Worm (Caenorhabditis elegans) whole organism, L1 larva: ENCODE results near the gene tbx-8.

Experiments used
- Y116A8C.19 ChIP-seq: sonication (generic microtip); optimal IDR thresholded peaks from 2 replicates; lab custom pipeline; 2016; ENCODE audit warnings: missing compliant biosample characterization, missing genetic modification characterization, borderline replicate concordance
- aly-2 ChIP-seq: fragments of 150-350 bp; optimal IDR thresholded peaks from 2 replicates; lab custom pipeline; 2014; ENCODE audit warnings: missing biosample characterization, missing genetic modification characterization
- ama-1 ChIP-seq: fragments of 150-350 bp; optimal IDR thresholded peaks from 2 replicates; lab custom pipeline; 2014
- ceh-63 ChIP-seq: fragments of 200-800 bp; sonication (Bioruptor generic); optimal IDR thresholded peaks from 2 replicates; lab custom pipeline; 2018; ENCODE audit warnings: mild to moderate bottlenecking, missing genetic modification characterization, missing compliant biosample characterization
- ceh-88 ChIP-seq: fragments of 200-800 bp; sonication (Bioruptor generic); IDR thresholded peaks from 2 replicates; pipeline ENCODE4 v1.3.6; 2022; ENCODE audit warnings: missing genetic modification characterization, missing compliant biosample characterization
- ceh-90 ChIP-seq: sonication (generic microtip); optimal IDR thresholded peaks from 2 replicates; lab custom pipeline; 2016; ENCODE audit warnings: missing genetic modification characterization, missing compliant biosample characterization
- ces-1 ChIP-seq: fragments of 150-350 bp; optimal IDR thresholded peaks from 2 replicates; lab custom pipeline; 2014; ENCODE audit warnings: missing biosample characterization, missing genetic modification reagents, missing genetic modification characterization
- dpl-1 ChIP-seq, 3 experiments: fragments of 150-350 bp in 2 of 3; sonication (generic microtip) in 1 of 3; optimal IDR thresholded peaks; 2 replicates each; lab custom pipeline; 2014 to 2017; ENCODE audit warnings: missing biosample characterization in 3 of 3, missing genetic modification characterization in 3 of 3, missing genetic modification reagents in 3 of 3
- dsc-1 ChIP-seq: sonication (generic microtip); optimal IDR thresholded peaks from 2 replicates; lab custom pipeline; 2016; ENCODE audit warnings: mild to moderate bottlenecking, missing genetic modification characterization, missing compliant biosample characterization
- efl-1 ChIP-seq, 4 experiments: fragments of 150-350 bp; optimal IDR thresholded peaks in 3 of 4; peaks in 1 of 4; 1 replicate in 1 of 4; 2 replicates in 3 of 4; lab custom pipeline; 2014; ENCODE audit warnings: missing biosample characterization in 2 of 4, missing genetic modification characterization in 2 of 4, missing genetic modification reagents in 2 of 4
- egl-27 ChIP-seq, 2 experiments: fragments of 150-350 bp in 1 of 2; sonication (generic microtip); optimal IDR thresholded peaks; 3 replicates each; lab custom pipeline; 2017 to 2018; ENCODE audit warnings: missing biosample characterization in 2 of 2, missing genetic modification characterization in 2 of 2, missing genetic modification reagents in 2 of 2
- elt-2 ChIP-seq: sonication (generic microtip); optimal IDR thresholded peaks from 2 replicates; lab custom pipeline; 2016; ENCODE audit warnings: missing genetic modification characterization, mild to moderate bottlenecking, inconsistent platforms, missing compliant biosample characterization, missing genetic modification reagents
- ets-5 ChIP-seq: fragments of 200-800 bp; sonication (Bioruptor generic); IDR thresholded peaks from 2 replicates; pipeline ENCODE4 v1.3.6; 2022; ENCODE audit warnings: missing genetic modification characterization, missing compliant biosample characterization
- fkh-10 ChIP-seq: sonication (generic microtip); optimal IDR thresholded peaks from 2 replicates; lab custom pipeline; 2017; ENCODE audit warnings: missing biosample characterization, missing genetic modification reagents, missing genetic modification characterization
- grh-1 ChIP-seq: fragments of 200-800 bp; sonication (Bioruptor generic); IDR thresholded peaks from 2 replicates; pipeline ENCODE4 v1.3.6; 2022; ENCODE audit warnings: missing genetic modification reagents, missing genetic modification characterization, missing compliant biosample characterization
- hlh-17 ChIP-seq: fragments of 200-800 bp; sonication (Bioruptor generic); optimal IDR thresholded peaks from 2 replicates; lab custom pipeline; 2018; ENCODE audit warnings: missing genetic modification characterization, mild to moderate bottlenecking, missing compliant biosample characterization, moderate library complexity, borderline replicate concordance
- isw-1 ChIP-seq: fragments of 200-800 bp; sonication (Bioruptor generic); IDR thresholded peaks from 2 replicates; pipeline ENCODE4 v1.3.6; 2022; ENCODE audit warnings: missing genetic modification characterization, missing compliant biosample characterization
- lin-35 ChIP-seq, 2 experiments: fragments of 150-350 bp; optimal IDR thresholded peaks; 2 replicates each; lab custom pipeline; 2014; ENCODE audit warnings: missing biosample characterization in 2 of 2, missing genetic modification characterization in 2 of 2, missing genetic modification reagents in 2 of 2
- lin-39 ChIP-seq: fragments of 150-350 bp; optimal IDR thresholded peaks from 2 replicates; lab custom pipeline; 2014; ENCODE audit warnings: missing biosample characterization, missing genetic modification reagents, missing genetic modification characterization
- lir-3 ChIP-seq: sonication (generic microtip); optimal IDR thresholded peaks from 2 replicates; lab custom pipeline; 2016; ENCODE audit warnings: mild to moderate bottlenecking, missing genetic modification characterization, moderate library complexity, missing compliant biosample characterization; ENCODE audit not compliant: poor library complexity
- lsy-2 ChIP-seq, 2 experiments: fragments of 150-350 bp; optimal IDR thresholded peaks; 2 replicates each; lab custom pipeline; 2014; ENCODE audit warnings: missing biosample characterization in 2 of 2, missing genetic modification characterization in 2 of 2
- mab-9 ChIP-seq: fragments of 200-800 bp; sonication (Bioruptor generic); IDR thresholded peaks from 2 replicates; pipeline ENCODE4 v1.3.6; 2022; ENCODE audit warnings: missing genetic modification reagents, missing genetic modification characterization, missing compliant biosample characterization
- mep-1 ChIP-seq: fragments of 150-350 bp; optimal IDR thresholded peaks from 2 replicates; lab custom pipeline; 2014; ENCODE audit warnings: missing biosample characterization, missing genetic modification characterization
- nhr-11 ChIP-seq: fragments of 150-350 bp; optimal IDR thresholded peaks from 2 replicates; lab custom pipeline; 2014; ENCODE audit warnings: missing biosample characterization, missing genetic modification characterization
- nhr-12 ChIP-seq: sonication (generic microtip); optimal IDR thresholded peaks from 2 replicates; lab custom pipeline; 2017; ENCODE audit warnings: missing biosample characterization, missing genetic modification characterization
- nhr-19 ChIP-seq: fragments of 200-800 bp; sonication (Bioruptor generic); conservative IDR thresholded peaks from 2 replicates; pipeline ENCODE4 v1.3.6; 2022; ENCODE audit warnings: missing genetic modification characterization, missing compliant biosample characterization
- nhr-237 ChIP-seq: fragments of 150-350 bp; optimal IDR thresholded peaks from 2 replicates; lab custom pipeline; 2014; ENCODE audit warnings: missing biosample characterization, missing genetic modification characterization
- nhr-76 ChIP-seq: sonication (generic microtip); optimal IDR thresholded peaks from 2 replicates; lab custom pipeline; 2017; ENCODE audit warnings: missing biosample characterization, missing genetic modification characterization
- nhr-77 ChIP-seq: fragments of 150-350 bp; optimal IDR thresholded peaks from 2 replicates; lab custom pipeline; 2014; ENCODE audit warnings: missing biosample characterization, missing genetic modification characterization
- nhr-85 ChIP-seq: sonication (generic microtip); peaks from one replicate; lab custom pipeline; 2016; ENCODE audit warnings: missing genetic modification characterization, inconsistent platforms, missing compliant biosample characterization
- nhr-90 ChIP-seq: sonication (generic microtip); optimal IDR thresholded peaks from 2 replicates; lab custom pipeline; 2016; ENCODE audit warnings: mild to moderate bottlenecking, missing genetic modification characterization, missing compliant biosample characterization; ENCODE audit not compliant: poor library complexity
- skn-1 ChIP-seq: fragments of 150-350 bp; optimal IDR thresholded peaks from 2 replicates; lab custom pipeline; 2014; ENCODE audit warnings: missing biosample characterization, missing genetic modification characterization
- snpc-4 ChIP-seq: fragments of 150-350 bp; optimal IDR thresholded peaks from 2 replicates; lab custom pipeline; 2014; ENCODE audit warnings: missing biosample characterization, missing genetic modification characterization
- sup-37 ChIP-seq: fragments of 200-800 bp; sonication (Bioruptor generic); optimal IDR thresholded peaks from 2 replicates; lab custom pipeline; 2018; ENCODE audit warnings: mild to moderate bottlenecking, missing genetic modification characterization, missing compliant biosample characterization
- swsn-7 ChIP-seq: sonication (generic microtip); optimal IDR thresholded peaks from 2 replicates; lab custom pipeline; 2016; ENCODE audit warnings: missing genetic modification characterization, missing compliant biosample characterization
- tlp-1 ChIP-seq: fragments of 150-350 bp; optimal IDR thresholded peaks from 2 replicates; lab custom pipeline; 2014; ENCODE audit warnings: missing biosample characterization, missing genetic modification characterization
- unc-62 ChIP-seq: fragments of 150-350 bp; optimal IDR thresholded peaks from 2 replicates; lab custom pipeline; 2014; ENCODE audit warnings: missing biosample characterization, missing genetic modification reagents, missing genetic modification characterization
- unc-86 ChIP-seq: sonication (generic microtip); optimal IDR thresholded peaks from 2 replicates; lab custom pipeline; 2016; ENCODE audit warnings: missing genetic modification characterization, missing compliant biosample characterization
- unc-98 ChIP-seq: fragments of 200-800 bp; sonication (Bioruptor generic); IDR thresholded peaks from 2 replicates; pipeline ENCODE4 v1.3.6; 2022; ENCODE audit warnings: missing genetic modification characterization, missing compliant biosample characterization
- vab-15 ChIP-seq: sonication (generic microtip); optimal IDR thresholded peaks from 2 replicates; lab custom pipeline; 2017; ENCODE audit warnings: missing genotype, mild to moderate bottlenecking, missing genetic modification characterization, missing compliant biosample characterization
- zag-1 ChIP-seq: fragments of 150-350 bp; optimal IDR thresholded peaks from 2 replicates; lab custom pipeline; 2014; ENCODE audit warnings: missing biosample characterization, missing genetic modification characterization

tbx-8 gene

ce11 chrIII:10306049-10306448 is 41.1 kb upstream of the tbx-8 start, which contains the start of gene T07A5.1:
TSS of gene T07A5.1 (minus strand) at chrIII:10306197.
- TF ChIP-seq lin-39 (tag; lab: Kevin White, UChicago) (peak; percentile 15), ceh-63 (no peak), nhr-85 (tag; lab: Kevin White, UChicago) (peak; percentile 60)

ce11 chrIII:10311016-10311415 is 36.1 kb upstream of the tbx-8 start, which contains the start of gene T07A5.7:
TSS of gene T07A5.7 (minus strand) at chrIII:10311116.
- TF ChIP-seq mab-9 (GFP tag; lab: Robert Waterston, UW) (no peak), efl-1 (optimal IDR thresholded peaks at IDR 0.05; lab: Kevin White, UChicago) (no peak), efl-1 (GFP tag; optimal IDR thresholded peaks at IDR 0.05 in 1 of 2; lab: Kevin White, UChicago) (peak in 1 of 2 experiments; percentile 59), nhr-76 (tag; lab: Kevin White, UChicago) (no peak), isw-1 (GFP tag; lab: Robert Waterston, UW) (no peak), ceh-88 (GFP tag; lab: Robert Waterston, UW) (no peak), zag-1 (tag; lab: Kevin White, UChicago) (no peak), snpc-4 (tag; lab: Kevin White, UChicago) (no peak)

- TF ChIP-seq Y116A8C.19 (tag; lab: Kevin White, UChicago) (no peak), elt-2 (peak; percentile 10), ceh-90 (tag; lab: Kevin White, UChicago) (no peak), efl-1 (optimal IDR thresholded peaks at IDR 0.05; lab: Kevin White, UChicago) (no peak), efl-1 (GFP tag; optimal IDR thresholded peaks at IDR 0.05 in 1 of 2; lab: Kevin White, UChicago) (peak in 1 of 2 experiments; percentile 1)
- TF ChIP-seq, all 84 proteins: peak for 2
These were observed 32.9 kb upstream of the tbx-8 start for ce11 chrIII:10314234-10314633.

ce11 chrIII:10316653-10317052 is 30.5 kb upstream of the tbx-8 start:
- peak; percentile 93 for TF ChIP-seq nhr-85 (tag; lab: Kevin White, UChicago)

ce11 chrIII:10318062-10318609 is 29.0 kb upstream of the tbx-8 start, which contains the start of the genes unc-50 and ostf-4:
TSS of gene unc-50 (minus strand) at chrIII:10318162.
TSS of gene ostf-4 (minus strand) at chrIII:10318559.
- no peak for TF ChIP-seq mab-9 (GFP tag; lab: Robert Waterston, UW)
- no peak for TF ChIP-seq dsc-1 (tag; lab: Kevin White, UChicago)
- no peak for TF ChIP-seq swsn-7
- TF ChIP-seq vab-15, result no peak
- no peak for TF ChIP-seq dpl-1 (GFP tag; optimal IDR thresholded peaks at IDR 0.05; lab: Kevin White, UChicago)
- no peak for TF ChIP-seq hlh-17
- TF ChIP-seq sup-37 (GFP tag; lab: Kevin White, UChicago), result no peak
- TF ChIP-seq nhr-77, result no peak
- no peak for TF ChIP-seq grh-1 (GFP tag; lab: Robert Waterston, UW)
- no peak for TF ChIP-seq ces-1 (GFP tag; lab: Kevin White, UChicago)
- TF ChIP-seq unc-62 (GFP tag; lab: Kevin White, UChicago), result no peak
- no peak for TF ChIP-seq lsy-2 (tag; optimal IDR thresholded peaks at IDR 0.05; lab: Kevin White, UChicago)
- TF ChIP-seq lin-35 (GFP tag; optimal IDR thresholded peaks at IDR 0.05; lab: Kevin White, UChicago), result no peak
- no peak for TF ChIP-seq lir-3
- no peak for TF ChIP-seq fkh-10 (GFP tag; lab: Kevin White, UChicago)
- no peak for TF ChIP-seq ceh-90 (tag; lab: Kevin White, UChicago)
- no peak for TF ChIP-seq zag-1 (tag; lab: Kevin White, UChicago)
- no peak for TF ChIP-seq egl-27 (tag; optimal IDR thresholded peaks at IDR 0.05; lab: Kevin White, UChicago)
- TF ChIP-seq aly-2 (tag; lab: Kevin White, UChicago), result no peak
- TF ChIP-seq tlp-1, result no peak

ce11 chrIII:10318755-10319154 is 28.4 kb upstream of the tbx-8 start, which contains the start of gene unc-69:
TSS of gene unc-69 (plus strand) at chrIII:10318939.
- TF ChIP-seq nhr-11 (tag; lab: Kevin White, UChicago) (no peak), ama-1 (lab: Kevin White, UChicago) (no peak), lsy-2 (tag; optimal IDR thresholded peaks at IDR 0.05; lab: Kevin White, UChicago) (peak; percentile 66 to 79), mep-1 (tag; lab: Kevin White, UChicago) (peak; percentile 69), nhr-237 (tag; lab: Kevin White, UChicago) (no peak), unc-86 (tag; lab: Kevin White, UChicago) (peak; percentile 61), nhr-12 (tag; lab: Kevin White, UChicago) (no peak), skn-1 (no peak), nhr-19 (GFP tag; lab: Robert Waterston, UW) (peak; percentile 48), nhr-77 (no peak), unc-62 (GFP tag; lab: Kevin White, UChicago) (no peak), sup-37 (GFP tag; lab: Kevin White, UChicago) (no peak), ets-5 (GFP tag; lab: Robert Waterston, UW) (no peak), elt-2 (no peak), lin-35 (GFP tag; optimal IDR thresholded peaks at IDR 0.05; lab: Kevin White, UChicago) (peak; percentile 74 to 78), grh-1 (GFP tag; lab: Robert Waterston, UW) (no peak), unc-98 (GFP tag; lab: Robert Waterston, UW) (no peak), nhr-90 (tag; lab: Kevin White, UChicago) (no peak), ceh-90 (tag; lab: Kevin White, UChicago) (no peak)
